Fruit fly (Drosophila melanogaster) whole organism, embryonic: ENCODE results near the gene CG13949.
A peak's percentile ranks its signal among the peaks of the same experiment; 100 is the strongest.

Source experiments
- CG10267 ChIP-seq: fragments of 200-800 bp; sonication (Bioruptor generic); optimal IDR thresholded peaks from 2 replicates; lab custom pipeline; 2018; ENCODE audit warnings: missing biosample characterization, mild to moderate bottlenecking, missing genetic modification characterization, moderate library complexity
- CG10366 ChIP-seq: fragments of 200-800 bp; sonication (Bioruptor generic); IDR thresholded peaks from 2 replicates; pipeline ENCODE4 v1.3.6; 2022; ENCODE audit warnings: missing biosample characterization, missing genetic modification characterization
- CG10654 ChIP-seq: fragments of 200-800 bp; sonication (Bioruptor generic); optimal IDR thresholded peaks from 2 replicates; lab custom pipeline; 2016; ENCODE audit warnings: missing biosample characterization, missing genetic modification characterization
- CG13287 ChIP-seq: fragments of 200-800 bp; sonication (Bioruptor generic); IDR thresholded peaks from 2 replicates; pipeline ENCODE4 v1.3.6; 2022; ENCODE audit warnings: missing biosample characterization, missing genetic modification characterization; ENCODE audit not compliant: partially characterized antibody
- CG13424 ChIP-seq: fragments of 200-800 bp; sonication (Bioruptor generic); optimal IDR thresholded peaks from 2 replicates; lab custom pipeline; 2019; ENCODE audit warnings: missing biosample characterization, mild to moderate bottlenecking, missing genetic modification characterization, moderate library complexity
- CG13775 ChIP-seq: fragments of 200-800 bp; sonication (Bioruptor generic); optimal IDR thresholded peaks from 3 replicates; lab custom pipeline; 2017; ENCODE audit warnings: missing biosample characterization, mild to moderate bottlenecking, missing genetic modification characterization
- CG14860 ChIP-seq: fragments of 200-800 bp; sonication (Bioruptor generic); IDR thresholded peaks from 3 replicates; pipeline ENCODE4 v1.3.6; 2022; ENCODE audit warnings: missing biosample characterization, missing genetic modification characterization; ENCODE audit not compliant: partially characterized antibody
- CG17385 ChIP-seq: fragments of 200-800 bp; sonication (Bioruptor generic); optimal IDR thresholded peaks from 3 replicates; lab custom pipeline; 2018; ENCODE audit warnings: missing biosample characterization, mild to moderate bottlenecking, missing genetic modification characterization
- CG2116 ChIP-seq: fragments of 200-800 bp; sonication (Bioruptor generic); optimal IDR thresholded peaks from 3 replicates; lab custom pipeline; 2018; ENCODE audit warnings: missing biosample characterization, mild to moderate bottlenecking, missing genetic modification characterization
- CG2199 ChIP-seq: fragments of 200-800 bp; sonication (Bioruptor generic); IDR thresholded peaks from 3 replicates; pipeline ENCODE4 v1.3.6; 2022; ENCODE audit warnings: missing biosample characterization, missing genetic modification characterization
- CG2875 ChIP-seq: fragments of 200-800 bp; sonication (Bioruptor generic); optimal IDR thresholded peaks from 2 replicates; lab custom pipeline; 2017; ENCODE audit warnings: missing biosample characterization, mild to moderate bottlenecking, missing genetic modification characterization, missing genetic modification reagents
- CG3065 ChIP-seq: fragments of 200-800 bp; sonication (Bioruptor generic); optimal IDR thresholded peaks from 2 replicates; lab custom pipeline; 2016; ENCODE audit warnings: missing biosample characterization, missing genetic modification characterization
- CG32767 ChIP-seq: fragments of 200-800 bp; sonication (Bioruptor generic); IDR thresholded peaks from 2 replicates; pipeline ENCODE4 v1.3.6; 2022; ENCODE audit warnings: missing biosample characterization, missing genetic modification characterization
- CG4328 ChIP-seq: fragments of 200-800 bp; sonication (Bioruptor generic); optimal IDR thresholded peaks from 3 replicates; lab custom pipeline; 2017; ENCODE audit warnings: missing biosample characterization, missing genetic modification reagents, missing genetic modification characterization
- CG5180 ChIP-seq: fragments of 200-800 bp; sonication (Bioruptor generic); optimal IDR thresholded peaks from 3 replicates; lab custom pipeline; 2017; ENCODE audit warnings: missing biosample characterization, missing genetic modification characterization, mild to moderate bottlenecking, moderate library complexity, missing genetic modification reagents
- CG6654 ChIP-seq: fragments of 200-800 bp; sonication (Bioruptor generic); optimal IDR thresholded peaks from 2 replicates; lab custom pipeline; 2017; ENCODE audit warnings: missing biosample characterization, mild to moderate bottlenecking, missing genetic modification characterization
- CG7357 ChIP-seq: fragments of 200-800 bp; sonication (Bioruptor generic); IDR thresholded peaks from 3 replicates; pipeline ENCODE4 v1.3.6; 2022; ENCODE audit warnings: missing biosample characterization, missing genetic modification characterization
- CTCF ChIP-seq: fragments of 200-800 bp; sonication (Bioruptor generic); optimal IDR thresholded peaks from 2 replicates; lab custom pipeline; 2017; ENCODE audit warnings: missing biosample characterization, mild to moderate bottlenecking, missing genetic modification characterization, moderate library complexity
- Elba2 ChIP-seq: fragments of 200-800 bp; sonication (Bioruptor generic); optimal IDR thresholded peaks from 3 replicates; lab custom pipeline; 2016; ENCODE audit warnings: missing biosample characterization, missing genetic modification characterization
- HLH4C ChIP-seq: fragments of 200-800 bp; sonication (Bioruptor generic); IDR thresholded peaks from 3 replicates; pipeline ENCODE4 v1.3.6; 2022; ENCODE audit warnings: missing biosample characterization, missing genetic modification characterization; ENCODE audit not compliant: partially characterized antibody
- Hr3 ChIP-seq: fragments of 200-800 bp; sonication (Bioruptor generic); optimal IDR thresholded peaks from 3 replicates; lab custom pipeline; 2016; ENCODE audit warnings: missing biosample characterization, missing genetic modification characterization
- Mes4 ChIP-seq: fragments of 200-800 bp; sonication (Bioruptor generic); optimal IDR thresholded peaks from 2 replicates; lab custom pipeline; 2016; ENCODE audit warnings: missing biosample characterization, missing genetic modification characterization
- Neu2 ChIP-seq: fragments of 200-800 bp; sonication (Bioruptor generic); optimal IDR thresholded peaks from 3 replicates; lab custom pipeline; 2016; ENCODE audit warnings: missing biosample characterization, missing genetic modification characterization, borderline replicate concordance
- NfI ChIP-seq: fragments of 200-800 bp; sonication (Bioruptor generic); optimal IDR thresholded peaks from 3 replicates; lab custom pipeline; 2018; ENCODE audit warnings: missing biosample characterization, mild to moderate bottlenecking, missing genetic modification characterization, moderate library complexity
- Oli ChIP-seq: fragments of 200-800 bp; sonication (Bioruptor generic); optimal IDR thresholded peaks from 2 replicates; lab custom pipeline; 2018; ENCODE audit warnings: missing biosample characterization, mild to moderate bottlenecking, missing genetic modification characterization, moderate library complexity
- Opbp ChIP-seq: fragments of 200-800 bp; sonication (Bioruptor generic); IDR thresholded peaks from 3 replicates; pipeline ENCODE4 v1.3.6; 2022; ENCODE audit warnings: missing biosample characterization, missing genetic modification characterization; ENCODE audit not compliant: partially characterized antibody
- Ravus ChIP-seq: fragments of 200-800 bp; sonication (Bioruptor generic); IDR thresholded peaks from 2 replicates; pipeline ENCODE4 v1.3.6; 2022; ENCODE audit warnings: missing biosample characterization, missing genetic modification characterization
- Ssrp ChIP-seq: fragments of 200-800 bp; sonication (Bioruptor generic); optimal IDR thresholded peaks from 2 replicates; lab custom pipeline; 2018; ENCODE audit warnings: missing biosample characterization, mild to moderate bottlenecking, missing genetic modification characterization, moderate library complexity
- Xrp1 ChIP-seq: fragments of 200-800 bp; sonication (Bioruptor generic); IDR thresholded peaks from 2 replicates; pipeline ENCODE4 v1.3.6; 2022; ENCODE audit warnings: missing biosample characterization, missing genetic modification characterization
- al ChIP-seq: fragments of 200-800 bp; sonication (Bioruptor generic); IDR thresholded peaks from 2 replicates; pipeline ENCODE4 v1.3.6; 2022; ENCODE audit warnings: missing biosample characterization, missing genetic modification characterization
- bsh ChIP-seq, 2 experiments: fragments of 200-800 bp; sonication (Bioruptor generic); optimal IDR thresholded peaks; 2 replicates each; lab custom pipeline; 2017 to 2018; ENCODE audit warnings: mild to moderate bottlenecking in 2 of 2, missing biosample characterization in 2 of 2, missing genetic modification characterization in 2 of 2, moderate library complexity in 1 of 2
- croc ChIP-seq: fragments of 200-800 bp; sonication (Bioruptor generic); conservative IDR thresholded peaks from 3 replicates; pipeline ENCODE4 v1.3.6; 2022; ENCODE audit warnings: missing biosample characterization, missing genetic modification characterization
- ewg ChIP-seq: fragments of 200-800 bp; sonication (Bioruptor generic); optimal IDR thresholded peaks from 3 replicates; lab custom pipeline; 2017; ENCODE audit warnings: mild to moderate bottlenecking, missing biosample characterization, missing genetic modification reagents, missing genetic modification characterization
- fru ChIP-seq: fragments of >200 bp; optimal IDR thresholded peaks from 2 replicates; lab custom pipeline; 2017
- ind ChIP-seq: fragments of 200-800 bp; sonication (Bioruptor generic); optimal IDR thresholded peaks from 3 replicates; lab custom pipeline; 2016; ENCODE audit warnings: missing biosample characterization, missing genetic modification characterization
- inv ChIP-seq: fragments of 200-800 bp; sonication (Bioruptor generic); IDR thresholded peaks from 2 replicates; pipeline ENCODE4 v1.3.6; 2022; ENCODE audit warnings: missing biosample characterization, missing genetic modification characterization; ENCODE audit not compliant: partially characterized antibody
- kah ChIP-seq: fragments of 200-800 bp; sonication (Bioruptor generic); optimal IDR thresholded peaks from 2 replicates; lab custom pipeline; 2018; ENCODE audit warnings: missing biosample characterization, mild to moderate bottlenecking, missing genetic modification characterization
- org-1 ChIP-seq: fragments of 200-800 bp; sonication (Bioruptor generic); optimal IDR thresholded peaks from 2 replicates; lab custom pipeline; 2017; ENCODE audit warnings: missing biosample characterization, missing genetic modification characterization
- p53 ChIP-seq: fragments of 200-800 bp; sonication (Bioruptor generic); optimal IDR thresholded peaks from 2 replicates; lab custom pipeline; 2016; ENCODE audit warnings: missing biosample characterization, missing genetic modification characterization
- peb ChIP-seq: fragments of 200-800 bp; sonication (Bioruptor generic); IDR thresholded peaks from 2 replicates; pipeline ENCODE4 v1.3.6; 2022; ENCODE audit warnings: missing biosample characterization, missing genetic modification characterization
- row ChIP-seq: fragments of 200-800 bp; sonication (Bioruptor generic); IDR thresholded peaks from 3 replicates; pipeline ENCODE4 v1.3.6; 2022; ENCODE audit warnings: missing biosample characterization, missing genetic modification characterization
- sisA ChIP-seq: fragments of 200-800 bp; sonication (Bioruptor generic); IDR thresholded peaks from 2 replicates; pipeline ENCODE4 v1.3.6; 2022; ENCODE audit warnings: missing biosample characterization, missing genetic modification characterization
- so ChIP-seq: fragments of 200-800 bp; sonication (Bioruptor generic); IDR thresholded peaks from 3 replicates; pipeline ENCODE4 v1.3.6; 2022; ENCODE audit warnings: missing biosample characterization, missing genetic modification characterization
- sr ChIP-seq: fragments of 200-800 bp; sonication (Bioruptor generic); IDR thresholded peaks from 3 replicates; pipeline ENCODE4 v1.3.6; 2022; ENCODE audit warnings: missing biosample characterization, missing genetic modification characterization
- toy ChIP-seq: fragments of 200-800 bp; sonication (Bioruptor generic); IDR thresholded peaks from 2 replicates; pipeline ENCODE4 v1.3.6; 2022; ENCODE audit warnings: missing biosample characterization, missing genetic modification characterization
- ttk ChIP-seq: fragments of 200-800 bp; sonication (Bioruptor generic); IDR thresholded peaks from 2 replicates; pipeline ENCODE4 v2.1.2; 2022; ENCODE audit warnings: missing biosample characterization, missing genetic modification characterization
- tx ChIP-seq: fragments of 200-800 bp; sonication (Bioruptor generic); optimal IDR thresholded peaks from 2 replicates; lab custom pipeline; 2016; ENCODE audit warnings: missing biosample characterization, missing genetic modification characterization
- unpg ChIP-seq: fragments of 200-800 bp; sonication (Bioruptor generic); optimal IDR thresholded peaks from 3 replicates; lab custom pipeline; 2018; ENCODE audit warnings: missing biosample characterization, mild to moderate bottlenecking, missing genetic modification characterization, moderate library complexity
- usp ChIP-seq: fragments of >200 bp; optimal IDR thresholded peaks from 2 replicates; lab custom pipeline; 2017; ENCODE audit warnings: missing biosample characterization, missing genetic modification characterization
- wek ChIP-seq: fragments of 200-800 bp; sonication (Bioruptor generic); optimal IDR thresholded peaks from 3 replicates; lab custom pipeline; 2018; ENCODE audit warnings: missing biosample characterization, mild to moderate bottlenecking, missing genetic modification characterization, moderate library complexity
- z ChIP-seq: fragments of 200-800 bp; sonication (Bioruptor generic); IDR thresholded peaks from 3 replicates; pipeline ENCODE4 v1.3.6; 2022; ENCODE audit warnings: missing biosample characterization, missing genetic modification characterization

CG13949 gene

dm6 chr2L:855052-855547 is at the start of gene CG13949 (continued):
- peak; percentile 79 for TF ChIP-seq CG10366 (GFP tag; lab: Robert Waterston, UW)
- TF ChIP-seq inv (GFP tag; lab: Robert Waterston, UW) = peak; percentile 46; the same call in 1 of the 2 replicates
- peak; percentile 50 for TF ChIP-seq ind (GFP tag; lab: Kevin White, UChicago)
- peak; percentile 70 for TF ChIP-seq unpg (GFP tag; lab: Kevin White, UChicago)
- TF ChIP-seq row (GFP tag; lab: Robert Waterston, UW) = peak; percentile 69
- no peak for TF ChIP-seq Elba2
- TF ChIP-seq CG5180 (GFP tag; lab: Kevin White, UChicago) = peak; percentile 12
- no peak for TF ChIP-seq org-1 (GFP tag; lab: Kevin White, UChicago)
- no peak for TF ChIP-seq fru
- TF ChIP-seq bsh (GFP tag; optimal IDR thresholded peaks at IDR 0.05; lab: Kevin White, UChicago) = peak in 1 of 2 experiments; percentile 58
- TF ChIP-seq HLH4C = 0 out of 3 replicates have a peak, but pooled peaks have one; percentile 43
- no peak for TF ChIP-seq sr (GFP tag; lab: Robert Waterston, UW)
- TF ChIP-seq Ssrp = peak; percentile 20
- peak; percentile 68 for TF ChIP-seq CG13424 (tag; lab: Kevin White, UChicago)
- TF ChIP-seq CG4328 (GFP tag; lab: Kevin White, UChicago) = no peak
- TF ChIP-seq toy (GFP tag; lab: Robert Waterston, UW) = peak; percentile 20; the same call in 1 of the 2 replicates
- TF ChIP-seq CG32767 = no peak
- TF ChIP-seq z (GFP tag; lab: Robert Waterston, UW) = peak; percentile 60; the same call in 1 of the 3 replicates
- TF ChIP-seq CG2116 (GFP tag; lab: Kevin White, UChicago) = peak; percentile 54
- TF ChIP-seq Mes4 (GFP tag; lab: Kevin White, UChicago) = peak; percentile 21
- TF ChIP-seq CG2875 (GFP tag; lab: Kevin White, UChicago) = peak; percentile 22
- TF ChIP-seq CG10267 (tag; lab: Kevin White, UChicago) = peak; percentile 72
- TF ChIP-seq CG13775 (GFP tag; lab: Kevin White, UChicago) = peak; percentile 36
- no peak for TF ChIP-seq so (GFP tag; lab: Robert Waterston, UW)
- TF ChIP-seq Hr3 (GFP tag; lab: Kevin White, UChicago) = peak; percentile 51
- no peak for TF ChIP-seq Neu2
- no peak for TF ChIP-seq CG6654 (GFP tag; lab: Kevin White, UChicago)
- peak; percentile 32; the same call in 1 of the 2 replicates for TF ChIP-seq peb (GFP tag; lab: Robert Waterston, UW)
- TF ChIP-seq al = peak; percentile 67
- peak; percentile 35 for TF ChIP-seq Ravus (GFP tag; lab: Robert Waterston, UW)
- TF ChIP-seq CTCF = peak; percentile 54
- TF ChIP-seq ewg (GFP tag; lab: Kevin White, UChicago) = peak; percentile 35
- TF ChIP-seq wek = no peak
- no peak; the same call in 2 of the 3 replicates for TF ChIP-seq croc (GFP tag; lab: Robert Waterston, UW)
- TF ChIP-seq tx (GFP tag; lab: Kevin White, UChicago) = peak; percentile 61
- TF ChIP-seq Opbp (GFP tag; lab: Robert Waterston, UW) = peak; percentile 63
- TF ChIP-seq ttk = peak; percentile 80
- peak; percentile 83 for TF ChIP-seq Xrp1 (GFP tag; lab: Robert Waterston, UW)
- peak; percentile 14 for TF ChIP-seq p53 (GFP tag; lab: Kevin White, UChicago)
- TF ChIP-seq CG3065 = no peak
- no peak for TF ChIP-seq CG14860 (GFP tag; lab: Robert Waterston, UW)
- peak; percentile 1 for TF ChIP-seq kah (GFP tag; lab: Kevin White, UChicago)
- TF ChIP-seq CG2199 (GFP tag; lab: Robert Waterston, UW) = peak; percentile 72; the same call in 2 of the 3 replicates
- peak; percentile 26 for TF ChIP-seq CG10654
- peak; percentile 15 for TF ChIP-seq Oli
- TF ChIP-seq sisA (GFP tag; lab: Robert Waterston, UW) = peak; percentile 59
- peak; percentile 62 for TF ChIP-seq NfI (GFP tag; lab: Kevin White, UChicago)
- TF ChIP-seq usp (GFP tag; lab: Kevin White, UChicago) = no peak
- peak; percentile 66 for TF ChIP-seq CG13287 (GFP tag; lab: Robert Waterston, UW)
- peak; percentile 46 for TF ChIP-seq CG17385 (GFP tag; lab: Kevin White, UChicago)
- no peak for TF ChIP-seq CG7357 (GFP tag; lab: Robert Waterston, UW)
